Fruit fly (Drosophila melanogaster) whole organism, embryonic: ENCODE measurements around the gene CG14960.

Experiments
- Ada2b ChIP-seq: fragments of 200-800 bp; sonication (Bioruptor generic); IDR thresholded peaks from 2 replicates; pipeline ENCODE4 v1.3.6; 2022; ENCODE audit warnings: missing biosample characterization, missing genetic modification characterization
- B-H2 ChIP-seq: fragments of 200-800 bp; sonication (Bioruptor generic); optimal IDR thresholded peaks from 2 replicates; lab custom pipeline; 2018; ENCODE audit warnings: missing biosample characterization, mild to moderate bottlenecking, missing genetic modification characterization
- Blimp-1 ChIP-seq: fragments of 200-800 bp; sonication (Bioruptor generic); optimal IDR thresholded peaks from 3 replicates; lab custom pipeline; 2018; ENCODE audit warnings: missing biosample characterization, missing genetic modification characterization, mild to moderate bottlenecking, moderate library complexity, missing genetic modification reagents
- CG11504 ChIP-seq: fragments of 200-800 bp; sonication (Bioruptor generic); optimal IDR thresholded peaks from 3 replicates; lab custom pipeline; 2019; ENCODE audit warnings: missing biosample characterization, mild to moderate bottlenecking, missing genetic modification characterization, moderate library complexity
- CG11695 ChIP-seq: fragments of 200-800 bp; sonication (Bioruptor generic); IDR thresholded peaks from 3 replicates; pipeline ENCODE4 v1.3.6; 2022; ENCODE audit warnings: missing biosample characterization, missing genetic modification characterization
- CG12769 ChIP-seq: fragments of 200-800 bp; sonication (Bioruptor generic); optimal IDR thresholded peaks from 2 replicates; lab custom pipeline; 2019; ENCODE audit warnings: missing biosample characterization, mild to moderate bottlenecking, missing genetic modification characterization, moderate library complexity
- CG15601 ChIP-seq: fragments of 200-800 bp; sonication (Bioruptor generic); optimal IDR thresholded peaks from 3 replicates; lab custom pipeline; 2019; ENCODE audit warnings: missing biosample characterization, mild to moderate bottlenecking, missing genetic modification characterization, moderate library complexity
- CG1603 ChIP-seq: fragments of 200-800 bp; sonication (Bioruptor generic); optimal IDR thresholded peaks from 2 replicates; lab custom pipeline; 2019; ENCODE audit warnings: missing biosample characterization, mild to moderate bottlenecking, missing genetic modification characterization, moderate library complexity
- CG18262 ChIP-seq: fragments of 200-800 bp; optimal IDR thresholded peaks from 3 replicates; lab custom pipeline; 2019; ENCODE audit warnings: missing biosample characterization, mild to moderate bottlenecking, missing genetic modification characterization, moderate library complexity
- CG2678 ChIP-seq: fragments of 200-800 bp; sonication (Bioruptor generic); optimal IDR thresholded peaks from 3 replicates; lab custom pipeline; 2019; ENCODE audit warnings: missing biosample characterization, mild to moderate bottlenecking, missing genetic modification characterization, moderate library complexity
- CG2712 ChIP-seq: fragments of 200-800 bp; optimal IDR thresholded peaks from 3 replicates; lab custom pipeline; 2019; ENCODE audit warnings: missing biosample characterization, mild to moderate bottlenecking, missing genetic modification characterization, moderate library complexity
- CG31441 ChIP-seq: fragments of 200-800 bp; sonication (Bioruptor generic); IDR thresholded peaks from 2 replicates; pipeline ENCODE4 v1.3.6; 2022; ENCODE audit warnings: missing biosample characterization, missing genetic modification characterization
- CG4730 ChIP-seq: fragments of 200-800 bp; sonication (Bioruptor generic); IDR thresholded peaks from 2 replicates; pipeline ENCODE4 v1.3.6; 2022; ENCODE audit warnings: missing biosample characterization, missing genetic modification characterization
- CG6689 ChIP-seq: fragments of 200-800 bp; sonication (Bioruptor generic); IDR thresholded peaks from 2 replicates; pipeline ENCODE4 v1.3.6; 2022; ENCODE audit warnings: missing biosample characterization, missing genetic modification characterization
- Drgx ChIP-seq: fragments of 200-800 bp; sonication (Bioruptor generic); IDR thresholded peaks from 2 replicates; pipeline ENCODE4 v1.3.6; 2022; ENCODE audit warnings: missing biosample characterization, missing genetic modification characterization
- HLH3B ChIP-seq: fragments of 200-800 bp; sonication (Bioruptor generic); IDR thresholded peaks from 2 replicates; pipeline ENCODE4 v1.3.6; 2022; ENCODE audit warnings: missing biosample characterization, missing genetic modification characterization
- Jarid2 ChIP-seq: fragments of 200-800 bp; sonication (Bioruptor generic); optimal IDR thresholded peaks from 3 replicates; lab custom pipeline; 2017; ENCODE audit warnings: mild to moderate bottlenecking, missing biosample characterization, missing genetic modification reagents, missing genetic modification characterization
- Med ChIP-seq: fragments of 200-800 bp; sonication (Bioruptor generic); peaks from one replicate; lab custom pipeline; 2016; ENCODE audit warnings: missing biosample characterization, missing genetic modification characterization, mild to moderate bottlenecking, inconsistent platforms, moderate library complexity
- Poxn ChIP-seq: fragments of 200-800 bp; sonication (Bioruptor generic); IDR thresholded peaks from 2 replicates; pipeline ENCODE4 v1.3.6; 2022; ENCODE audit warnings: missing biosample characterization, missing genetic modification characterization
- Ptx1 ChIP-seq: fragments of 200-800 bp; sonication (Bioruptor generic); IDR thresholded peaks from 2 replicates; pipeline ENCODE4 v1.3.6; 2022; ENCODE audit warnings: missing biosample characterization, missing genetic modification characterization
- Xrp1 ChIP-seq: fragments of 200-800 bp; sonication (Bioruptor generic); IDR thresholded peaks from 2 replicates; pipeline ENCODE4 v1.3.6; 2022; ENCODE audit warnings: missing biosample characterization, missing genetic modification characterization
- bsh ChIP-seq, 2 experiments: fragments of 200-800 bp; sonication (Bioruptor generic); optimal IDR thresholded peaks; 2 replicates each; lab custom pipeline; 2017 to 2018; ENCODE audit warnings: mild to moderate bottlenecking in 2 of 2, missing biosample characterization in 2 of 2, missing genetic modification characterization in 2 of 2, moderate library complexity in 1 of 2
- corto ChIP-seq: fragments of 200-800 bp; sonication (Bioruptor generic); optimal IDR thresholded peaks from 2 replicates; lab custom pipeline; 2016; ENCODE audit warnings: missing biosample characterization, mild to moderate bottlenecking, missing genetic modification characterization, moderate library complexity
- dmrt99B ChIP-seq: fragments of 200-800 bp; sonication (Bioruptor generic); optimal IDR thresholded peaks from 2 replicates; lab custom pipeline; 2018; ENCODE audit warnings: missing biosample characterization, mild to moderate bottlenecking, missing genetic modification characterization, moderate library complexity
- gem ChIP-seq: fragments of 200-800 bp; sonication (Bioruptor generic); optimal IDR thresholded peaks from 2 replicates; lab custom pipeline; 2019; ENCODE audit warnings: missing biosample characterization, mild to moderate bottlenecking, missing genetic modification characterization, moderate library complexity
- lbe ChIP-seq: fragments of 200-800 bp; sonication (Bioruptor generic); optimal IDR thresholded peaks from 2 replicates; lab custom pipeline; 2016; ENCODE audit warnings: missing biosample characterization, mild to moderate bottlenecking, missing genetic modification characterization
- lmd ChIP-seq: fragments of 200-800 bp; sonication (Bioruptor generic); IDR thresholded peaks from 2 replicates; pipeline ENCODE4 v1.3.6; 2022; ENCODE audit warnings: missing biosample characterization, missing genetic modification characterization
- luna ChIP-seq: fragments of 200-800 bp; sonication (Bioruptor generic); optimal IDR thresholded peaks from 2 replicates; lab custom pipeline; 2016; ENCODE audit warnings: missing biosample characterization, missing genetic modification characterization
- nmo ChIP-seq: fragments of 200-800 bp; sonication (Bioruptor generic); optimal IDR thresholded peaks from 2 replicates; lab custom pipeline; 2018; ENCODE audit warnings: missing biosample characterization, mild to moderate bottlenecking, missing genetic modification characterization, moderate library complexity
- nom ChIP-seq: fragments of 200-800 bp; sonication (Bioruptor generic); optimal IDR thresholded peaks from 2 replicates; lab custom pipeline; 2017; ENCODE audit warnings: missing biosample characterization, missing genetic modification characterization, mild to moderate bottlenecking, moderate library complexity, missing genetic modification reagents
- phol ChIP-seq: fragments of 200-800 bp; sonication (Bioruptor generic); optimal IDR thresholded peaks from 3 replicates; lab custom pipeline; 2018; ENCODE audit warnings: missing biosample characterization, mild to moderate bottlenecking, missing genetic modification characterization, moderate library complexity
- prd ChIP-seq, 3 experiments: fragments of >200 bp in 2 of 3; fragments of 200-800 bp in 1 of 3; sonication (Bioruptor generic) in 1 of 3; optimal IDR thresholded peaks in 2 of 3; IDR thresholded peaks in 1 of 3; 2 replicates in 2 of 3; 3 replicates in 1 of 3; pipeline versions ENCODE4 v1.3.6 to Lab custom; 2017 to 2022; ENCODE audit warnings: missing biosample characterization in 1 of 3, missing genetic modification characterization in 1 of 3
- ranshi ChIP-seq: fragments of 200-800 bp; sonication (Bioruptor generic); IDR thresholded peaks from 2 replicates; pipeline ENCODE4 v1.3.6; 2022; ENCODE audit warnings: missing biosample characterization, missing genetic modification characterization
- repo ChIP-seq: fragments of 200-800 bp; sonication (Bioruptor generic); optimal IDR thresholded peaks from 2 replicates; lab custom pipeline; 2016; ENCODE audit warnings: missing biosample characterization, missing genetic modification characterization
- ro ChIP-seq: fragments of 200-800 bp; sonication (Bioruptor generic); IDR thresholded peaks from 2 replicates; pipeline ENCODE4 v1.3.6; 2022; ENCODE audit warnings: missing biosample characterization, missing genetic modification characterization
- row ChIP-seq: fragments of 200-800 bp; sonication (Bioruptor generic); IDR thresholded peaks from 3 replicates; pipeline ENCODE4 v1.3.6; 2022; ENCODE audit warnings: missing biosample characterization, missing genetic modification characterization
- sens ChIP-seq: fragments of 200-800 bp; sonication (Bioruptor generic); peaks from one replicate; lab custom pipeline; 2016; ENCODE audit warnings: missing biosample characterization, missing genetic modification characterization
- tup ChIP-seq: fragments of 200-800 bp; sonication (Bioruptor generic); optimal IDR thresholded peaks from 2 replicates; lab custom pipeline; 2016; ENCODE audit warnings: missing biosample characterization, mild to moderate bottlenecking, missing genetic modification characterization, moderate library complexity
- unpg ChIP-seq: fragments of 200-800 bp; sonication (Bioruptor generic); optimal IDR thresholded peaks from 3 replicates; lab custom pipeline; 2018; ENCODE audit warnings: missing biosample characterization, mild to moderate bottlenecking, missing genetic modification characterization, moderate library complexity

CG14960 gene

DNA sequence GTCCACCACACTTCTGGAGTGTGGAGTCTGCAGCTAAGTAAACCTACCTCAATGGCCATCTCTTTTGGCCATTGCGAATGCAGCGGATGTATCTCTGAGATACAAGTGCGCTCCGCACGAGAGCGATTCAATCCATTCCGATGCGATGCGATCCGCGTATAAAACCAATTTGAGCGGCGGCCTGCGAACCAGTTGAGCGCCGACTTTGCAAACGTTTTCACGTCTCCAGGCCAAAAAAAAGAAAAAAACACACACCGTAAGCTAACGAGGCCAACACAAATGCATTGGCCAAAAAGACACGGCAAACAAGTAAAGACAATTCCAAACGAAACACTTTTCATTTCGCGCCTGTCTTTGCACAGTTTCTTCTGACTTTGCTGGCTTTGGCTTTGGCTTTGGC lies 13.1 kb upstream of the CG14960 start, which contains the start of gene ckd (continued):
- peak; percentile 10 for TF ChIP-seq CG12769 (tag; lab: Kevin White, UChicago)
- peak; percentile 36; the same call in 1 of the 2 replicates for TF ChIP-seq Drgx (GFP tag; lab: Robert Waterston, UW)
- TF ChIP-seq B-H2 (GFP tag; lab: Kevin White, UChicago) = no peak
- peak; percentile 13 for TF ChIP-seq Jarid2 (GFP tag; lab: Kevin White, UChicago)
- TF ChIP-seq repo (GFP tag; lab: Kevin White, UChicago) = no peak

DNA sequence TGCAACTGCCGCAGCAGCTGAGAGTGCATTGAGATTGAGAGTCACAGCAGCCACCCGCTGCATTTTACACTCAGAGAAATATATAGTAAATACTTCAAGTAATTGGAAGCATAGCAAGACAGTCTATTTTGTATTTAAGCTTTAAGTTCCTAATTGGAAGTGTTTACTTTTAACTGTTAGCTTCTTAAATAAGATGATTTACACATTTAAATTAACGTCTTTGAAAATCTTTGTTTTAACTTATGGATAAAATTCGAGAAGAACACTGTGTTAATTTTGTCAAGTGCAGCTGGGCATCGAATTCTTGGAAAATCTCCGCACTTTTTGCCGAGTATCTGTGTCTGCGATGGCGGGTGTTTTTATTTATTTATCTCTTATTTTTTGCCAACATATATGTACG lies 11.1 kb upstream of the CG14960 start:
- TF ChIP-seq lbe (peak; percentile 49), Poxn (GFP tag; lab: Robert Waterston, UW) (no peak), CG18262 (tag; lab: Kevin White, UChicago) (peak; percentile 1), CG1603 (tag; lab: Kevin White, UChicago) (peak; percentile 24), bsh (GFP tag; optimal IDR thresholded peaks at IDR 0.05; lab: Kevin White, UChicago) (peak; percentile 24 to 73), CG11695 (GFP tag; lab: Robert Waterston, UW) (0 out of 3 replicates have a peak, but pooled peaks have one; percentile 16), phol (peak; percentile 9), luna (GFP tag; lab: Kevin White, UChicago) (no peak), lmd (peak; percentile 28; the same call in 1 of the 2 replicates), CG4730 (GFP tag; lab: Robert Waterston, UW) (0 out of 2 replicates have a peak, but pooled peaks have one; percentile 27), ro (GFP tag; lab: Robert Waterston, UW) (no peak), Xrp1 (GFP tag; lab: Robert Waterston, UW) (peak; percentile 45; the same call in 1 of the 2 replicates), gem (peak; percentile 24), sens (GFP tag; lab: Kevin White, UChicago) (peak; percentile 72), ranshi (GFP tag; lab: Robert Waterston, UW) (peak; percentile 35; the same call in 1 of the 2 replicates), nmo (GFP tag; lab: Kevin White, UChicago) (peak; percentile 5), Med (peak; percentile 50), Drgx (GFP tag; lab: Robert Waterston, UW) (peak; percentile 92), nom (peak; percentile 89), prd (optimal IDR thresholded peaks at IDR 0.05; lab: Kevin White, UChicago) (no peak), prd (GFP tag; IDR thresholded peaks at IDR 0.05; lab: Robert Waterston, UW) (peak; percentile 50; the same call in 2 of the 3 replicates), CG2678 (no peak), corto (GFP tag; lab: Kevin White, UChicago) (peak; percentile 20), tup (GFP tag; lab: Kevin White, UChicago) (no peak), CG11504 (tag; lab: Kevin White, UChicago) (peak; percentile 12), CG15601 (tag; lab: Kevin White, UChicago) (no peak), dmrt99B (tag; lab: Kevin White, UChicago) (peak; percentile 1), Ada2b (GFP tag; lab: Robert Waterston, UW) (peak; percentile 42; the same call in 1 of the 2 replicates), Ptx1 (0 out of 2 replicates have a peak, but pooled peaks have one; percentile 10), CG31441 (GFP tag; lab: Robert Waterston, UW) (0 out of 2 replicates have a peak, but pooled peaks have one; percentile 16), CG2712 (tag; lab: Kevin White, UChicago) (peak; percentile 16), HLH3B (no peak), unpg (GFP tag; lab: Kevin White, UChicago) (peak; percentile 7), Blimp-1 (peak; percentile 27), row (GFP tag; lab: Robert Waterston, UW) (0 out of 3 replicates have a peak, but pooled peaks have one; percentile 11), CG6689 (GFP tag; lab: Robert Waterston, UW) (0 out of 2 replicates have a peak, but pooled peaks have one; percentile 18)
- TF ChIP-seq, all 482 proteins: peak for 28
